Worm (Caenorhabditis elegans) whole organism, L3 larva: Measurements from ENCODE around the gene C36A4.4.

Source experiments
- ama-1 ChIP-seq: fragments of 150-350 bp; optimal IDR thresholded peaks from 2 replicates; lab custom pipeline; 2018
- fkh-10 ChIP-seq: sonication (generic microtip); optimal IDR thresholded peaks from 2 replicates; lab custom pipeline; 2017; ENCODE audit warnings: missing biosample characterization, missing genetic modification reagents, missing genetic modification characterization
- lin-15B ChIP-seq: fragments of 150-350 bp; optimal IDR thresholded peaks from 2 replicates; lab custom pipeline; 2014; ENCODE audit warnings: missing biosample characterization, missing genetic modification characterization
- lin-39 ChIP-seq: fragments of 150-350 bp; optimal IDR thresholded peaks from 2 replicates; lab custom pipeline; 2018; ENCODE audit warnings: missing biosample characterization, missing genetic modification reagents, missing genetic modification characterization
- nhr-25 ChIP-seq: sonication (generic microtip); optimal IDR thresholded peaks from 2 replicates; lab custom pipeline; 2017; ENCODE audit warnings: missing biosample characterization, missing genetic modification characterization
- nhr-67 ChIP-seq: fragments of 150-350 bp; optimal IDR thresholded peaks from 2 replicates; lab custom pipeline; 2014; ENCODE audit warnings: missing biosample characterization, missing genetic modification characterization
- pqm-1 ChIP-seq: fragments of 150-350 bp; optimal IDR thresholded peaks from 2 replicates; lab custom pipeline; 2017; ENCODE audit warnings: missing biosample characterization, missing genetic modification characterization, inconsistent platforms

ce11 chrIII:3819579-3819978 is 23.8 kb downstream of the C36A4.4 start, which contains the start of gene dpy-27:
- TF ChIP-seq pqm-1 (tag; lab: Kevin White, UChicago) (no peak), lin-39 (no peak), lin-15B (tag; lab: Kevin White, UChicago) (no peak), fkh-10 (no peak), nhr-67 (tag; lab: Kevin White, UChicago) (no peak), ama-1 (lab: Kevin White, UChicago) (no peak), nhr-25 (tag; lab: Kevin White, UChicago) (no peak)
